Fruit fly (Drosophila melanogaster) whole organism, embryonic: ENCODE data around the gene Cdk5alpha.

Experiments
- BtbVII ChIP-seq: fragments of 200-800 bp; sonication (Bioruptor generic); optimal IDR thresholded peaks from 3 replicates; lab custom pipeline; 2017; ENCODE audit warnings: missing biosample characterization, mild to moderate bottlenecking, missing genetic modification characterization
- CG10274 ChIP-seq: fragments of 200-800 bp; sonication (Bioruptor generic); optimal IDR thresholded peaks from 3 replicates; lab custom pipeline; 2017; ENCODE audit warnings: missing biosample characterization, mild to moderate bottlenecking, missing genetic modification characterization
- CG10959 ChIP-seq: fragments of 200-800 bp; sonication (Bioruptor generic); IDR thresholded peaks from 2 replicates; pipeline ENCODE4 v1.3.6; 2022; ENCODE audit warnings: missing biosample characterization, missing genetic modification characterization
- CG11093 ChIP-seq: fragments of 200-800 bp; sonication (Bioruptor generic); IDR thresholded peaks from 3 replicates; pipeline ENCODE4 v1.3.6; 2022; ENCODE audit warnings: missing biosample characterization, missing genetic modification characterization
- CG11695 ChIP-seq: fragments of 200-800 bp; sonication (Bioruptor generic); IDR thresholded peaks from 3 replicates; pipeline ENCODE4 v1.3.6; 2022; ENCODE audit warnings: missing biosample characterization, missing genetic modification characterization
- CG12236 ChIP-seq: fragments of 200-800 bp; sonication (Bioruptor generic); optimal IDR thresholded peaks from 2 replicates; lab custom pipeline; 2016; ENCODE audit warnings: missing biosample characterization, missing genetic modification characterization
- CG14014 ChIP-seq: fragments of 200-800 bp; sonication (Bioruptor generic); IDR thresholded peaks from 2 replicates; pipeline ENCODE4 v1.3.6; 2022; ENCODE audit warnings: missing biosample characterization, missing genetic modification characterization
- CG14667 ChIP-seq: fragments of 200-800 bp; sonication (Bioruptor generic); IDR thresholded peaks from 2 replicates; pipeline ENCODE4 v1.3.6; 2022; ENCODE audit warnings: missing biosample characterization, missing genetic modification characterization
- CG15269 ChIP-seq: fragments of 200-800 bp; sonication (Bioruptor generic); optimal IDR thresholded peaks from 2 replicates; lab custom pipeline; 2018; ENCODE audit warnings: missing biosample characterization, mild to moderate bottlenecking, missing genetic modification characterization, moderate library complexity
- CG15479 ChIP-seq: fragments of 200-800 bp; sonication (Bioruptor generic); optimal IDR thresholded peaks from 3 replicates; lab custom pipeline; 2019; ENCODE audit warnings: missing biosample characterization, mild to moderate bottlenecking, missing genetic modification characterization, moderate library complexity
- CG17186 ChIP-seq: fragments of 200-800 bp; sonication (Bioruptor generic); optimal IDR thresholded peaks from 3 replicates; lab custom pipeline; 2017; ENCODE audit warnings: missing biosample characterization, missing genetic modification reagents, missing genetic modification characterization
- CG17361 ChIP-seq: fragments of 200-800 bp; sonication (Bioruptor generic); IDR thresholded peaks from 3 replicates; pipeline ENCODE4 v1.3.6; 2022; ENCODE audit warnings: missing biosample characterization, missing genetic modification characterization
- CG17912 ChIP-seq: fragments of 200-800 bp; sonication (Bioruptor generic); optimal IDR thresholded peaks from 2 replicates; lab custom pipeline; 2018; ENCODE audit warnings: missing biosample characterization, mild to moderate bottlenecking, missing genetic modification characterization
- CG18262 ChIP-seq: fragments of 200-800 bp; optimal IDR thresholded peaks from 3 replicates; lab custom pipeline; 2019; ENCODE audit warnings: missing biosample characterization, mild to moderate bottlenecking, missing genetic modification characterization, moderate library complexity
- CG2712 ChIP-seq: fragments of 200-800 bp; optimal IDR thresholded peaks from 3 replicates; lab custom pipeline; 2019; ENCODE audit warnings: missing biosample characterization, mild to moderate bottlenecking, missing genetic modification characterization, moderate library complexity
- CG32532 ChIP-seq: fragments of 200-800 bp; sonication (Bioruptor generic); IDR thresholded peaks from 2 replicates; pipeline ENCODE4 v1.3.6; 2022; ENCODE audit warnings: missing biosample characterization, missing genetic modification characterization
- CG34224 ChIP-seq: fragments of 200-800 bp; sonication (Bioruptor generic); IDR thresholded peaks from 3 replicates; pipeline ENCODE4 v1.3.6; 2022; ENCODE audit warnings: missing biosample characterization, missing genetic modification characterization; ENCODE audit not compliant: partially characterized antibody
- CG5245 ChIP-seq: fragments of 200-800 bp; sonication (Bioruptor generic); optimal IDR thresholded peaks from 3 replicates; lab custom pipeline; 2016; ENCODE audit warnings: missing biosample characterization, missing genetic modification characterization
- CG6791 ChIP-seq: fragments of 200-800 bp; sonication (Bioruptor generic); IDR thresholded peaks from 3 replicates; pipeline ENCODE4 v1.3.6; 2022; ENCODE audit warnings: missing biosample characterization, missing genetic modification characterization; ENCODE audit not compliant: partially characterized antibody
- CG6813 ChIP-seq: fragments of 200-800 bp; sonication (Bioruptor generic); optimal IDR thresholded peaks from 2 replicates; lab custom pipeline; 2017; ENCODE audit warnings: missing biosample characterization, missing genetic modification characterization, mild to moderate bottlenecking, moderate library complexity, missing genetic modification reagents
- CG7357 ChIP-seq: fragments of 200-800 bp; sonication (Bioruptor generic); IDR thresholded peaks from 3 replicates; pipeline ENCODE4 v1.3.6; 2022; ENCODE audit warnings: missing biosample characterization, missing genetic modification characterization
- CG8290 ChIP-seq, 3 experiments: fragments of 200-800 bp; sonication (Bioruptor generic); optimal IDR thresholded peaks; 2 replicates each; lab custom pipeline; 2016 to 2019; ENCODE audit warnings: missing biosample characterization in 3 of 3, missing genetic modification characterization in 3 of 3, mild to moderate bottlenecking in 2 of 3, moderate library complexity in 1 of 3
- Camta ChIP-seq: fragments of 200-800 bp; sonication (Bioruptor generic); optimal IDR thresholded peaks from 2 replicates; lab custom pipeline; 2016; ENCODE audit warnings: missing biosample characterization, missing genetic modification characterization
- CoRest ChIP-seq: fragments of 200-800 bp; sonication (Bioruptor generic); optimal IDR thresholded peaks from 3 replicates; lab custom pipeline; 2018; ENCODE audit warnings: missing biosample characterization, mild to moderate bottlenecking, missing genetic modification characterization, moderate library complexity
- Dek ChIP-seq: fragments of 200-800 bp; sonication (Bioruptor generic); optimal IDR thresholded peaks from 3 replicates; lab custom pipeline; 2019; ENCODE audit warnings: missing biosample characterization, mild to moderate bottlenecking, missing genetic modification characterization, moderate library complexity
- Dip3 ChIP-seq: fragments of 200-800 bp; sonication (Bioruptor generic); optimal IDR thresholded peaks from 3 replicates; lab custom pipeline; 2016; ENCODE audit warnings: missing biosample characterization, missing genetic modification characterization
- ERR ChIP-seq: fragments of 200-800 bp; sonication (Bioruptor generic); optimal IDR thresholded peaks from 2 replicates; lab custom pipeline; 2016; ENCODE audit warnings: missing biosample characterization, missing genetic modification characterization
- Elba2 ChIP-seq: fragments of 200-800 bp; sonication (Bioruptor generic); optimal IDR thresholded peaks from 3 replicates; lab custom pipeline; 2016; ENCODE audit warnings: missing biosample characterization, missing genetic modification characterization
- MBD-R2 ChIP-seq: fragments of 200-800 bp; sonication (Bioruptor generic); IDR thresholded peaks from 2 replicates; pipeline ENCODE4 v1.3.6; 2022; ENCODE audit warnings: missing biosample characterization, missing genetic modification characterization
- Max ChIP-seq: fragments of 200-800 bp; sonication (Bioruptor generic); optimal IDR thresholded peaks from 2 replicates; lab custom pipeline; 2016; ENCODE audit warnings: missing biosample characterization, mild to moderate bottlenecking, missing genetic modification characterization
- Opbp ChIP-seq: fragments of 200-800 bp; sonication (Bioruptor generic); IDR thresholded peaks from 3 replicates; pipeline ENCODE4 v1.3.6; 2022; ENCODE audit warnings: missing biosample characterization, missing genetic modification characterization; ENCODE audit not compliant: partially characterized antibody
- Ptx1 ChIP-seq: fragments of 200-800 bp; sonication (Bioruptor generic); IDR thresholded peaks from 2 replicates; pipeline ENCODE4 v1.3.6; 2022; ENCODE audit warnings: missing biosample characterization, missing genetic modification characterization
- Sox102F ChIP-seq: fragments of 200-800 bp; sonication (Bioruptor generic); optimal IDR thresholded peaks from 2 replicates; lab custom pipeline; 2018; ENCODE audit warnings: missing biosample characterization, mild to moderate bottlenecking, missing genetic modification characterization, moderate library complexity
- Sry-δ ChIP-seq: fragments of 200-800 bp; sonication (Bioruptor generic); optimal IDR thresholded peaks from 2 replicates; lab custom pipeline; 2016; ENCODE audit warnings: missing biosample characterization, missing genetic modification characterization
- Tbp ChIP-seq: fragments of >200 bp; optimal IDR thresholded peaks from 2 replicates; lab custom pipeline; 2018; ENCODE audit warnings: missing biosample characterization, missing genetic modification characterization
- ac ChIP-seq: fragments of 200-800 bp; sonication (Bioruptor generic); optimal IDR thresholded peaks from 3 replicates; lab custom pipeline; 2017; ENCODE audit warnings: missing biosample characterization, mild to moderate bottlenecking, missing genetic modification characterization
- bcd ChIP-seq: fragments of 200-800 bp; sonication (Bioruptor generic); optimal IDR thresholded peaks from 2 replicates; lab custom pipeline; 2017; ENCODE audit warnings: missing biosample characterization, mild to moderate bottlenecking, missing genetic modification characterization
- cato ChIP-seq: fragments of 200-800 bp; sonication (Bioruptor generic); optimal IDR thresholded peaks from 2 replicates; lab custom pipeline; 2016; ENCODE audit warnings: missing biosample characterization, missing genetic modification characterization, borderline replicate concordance
- dati ChIP-seq: fragments of 200-800 bp; sonication (Bioruptor generic); IDR thresholded peaks from 2 replicates; pipeline ENCODE4 v1.3.6; 2022; ENCODE audit warnings: missing biosample characterization, missing genetic modification characterization
- dmrt99B ChIP-seq: fragments of 200-800 bp; sonication (Bioruptor generic); optimal IDR thresholded peaks from 2 replicates; lab custom pipeline; 2018; ENCODE audit warnings: missing biosample characterization, mild to moderate bottlenecking, missing genetic modification characterization, moderate library complexity
- ewg ChIP-seq: fragments of 200-800 bp; sonication (Bioruptor generic); optimal IDR thresholded peaks from 3 replicates; lab custom pipeline; 2017; ENCODE audit warnings: mild to moderate bottlenecking, missing biosample characterization, missing genetic modification reagents, missing genetic modification characterization
- ken ChIP-seq: fragments of 200-800 bp; sonication (Bioruptor generic); IDR thresholded peaks from 3 replicates; pipeline ENCODE4 v1.3.6; 2022; ENCODE audit warnings: missing biosample characterization, missing genetic modification characterization
- lab ChIP-seq: fragments of 200-800 bp; sonication (Bioruptor generic); optimal IDR thresholded peaks from 3 replicates; lab custom pipeline; 2017; ENCODE audit warnings: missing biosample characterization, missing genetic modification characterization, mild to moderate bottlenecking, moderate library complexity, missing genetic modification reagents
- mld ChIP-seq: fragments of 200-800 bp; sonication (Bioruptor generic); IDR thresholded peaks from 3 replicates; pipeline ENCODE4 v1.3.6; 2022; ENCODE audit warnings: missing biosample characterization, missing genetic modification characterization; ENCODE audit not compliant: partially characterized antibody
- ro ChIP-seq: fragments of 200-800 bp; sonication (Bioruptor generic); IDR thresholded peaks from 2 replicates; pipeline ENCODE4 v1.3.6; 2022; ENCODE audit warnings: missing biosample characterization, missing genetic modification characterization
- schlank ChIP-seq: fragments of 200-800 bp; sonication (Bioruptor generic); optimal IDR thresholded peaks from 2 replicates; lab custom pipeline; 2018; ENCODE audit warnings: missing biosample characterization, mild to moderate bottlenecking, missing genetic modification characterization
- sens ChIP-seq: fragments of 200-800 bp; sonication (Bioruptor generic); peaks from one replicate; lab custom pipeline; 2016; ENCODE audit warnings: missing biosample characterization, missing genetic modification characterization
- wor ChIP-seq: fragments of 200-800 bp; sonication (Bioruptor generic); IDR thresholded peaks from 2 replicates; pipeline ENCODE4 v1.3.6; 2022; ENCODE audit warnings: missing biosample characterization, missing genetic modification characterization

Cdk5alpha gene

dm6 chr2L:10305538-10306147, 5.1 kb downstream of the Cdk5alpha start:
- TF ChIP-seq CG7357 (GFP tag; lab: Robert Waterston, UW) = no peak
- peak; percentile 42 for TF ChIP-seq sens (GFP tag; lab: Kevin White, UChicago)

- TF ChIP-seq cato (GFP tag; lab: Kevin White, UChicago) (no peak), CG10959 (GFP tag; lab: Robert Waterston, UW) (no peak), dmrt99B (no peak), bcd (GFP tag; lab: Kevin White, UChicago) (no peak), CG11093 (no peak), CG18262 (tag; lab: Kevin White, UChicago) (no peak), mld (no peak), CG15269 (tag; lab: Kevin White, UChicago) (peak; percentile 6), ken (0 out of 3 replicates have a peak, but pooled peaks have one; percentile 9), BtbVII (GFP tag; lab: Kevin White, UChicago) (no peak), CG12236 (GFP tag; lab: Kevin White, UChicago) (no peak), Max (GFP tag; lab: Kevin White, UChicago) (peak; percentile 51), CG17186 (GFP tag; lab: Kevin White, UChicago) (peak; percentile 7), Dip3 (no peak), Dek (tag; lab: Kevin White, UChicago) (peak; percentile 48), CG10274 (no peak), ac (GFP tag; lab: Kevin White, UChicago) (no peak), MBD-R2 (GFP tag; lab: Robert Waterston, UW) (peak; percentile 89), CG5245 (GFP tag; lab: Kevin White, UChicago) (no peak), ERR (no peak), CG11695 (GFP tag; lab: Robert Waterston, UW) (no peak), Sry-δ (GFP tag; lab: Kevin White, UChicago) (peak; percentile 47), ewg (GFP tag; lab: Kevin White, UChicago) (no peak), Ptx1 (0 out of 2 replicates have a peak, but pooled peaks have one; percentile 13), Opbp (no peak), CG17912 (GFP tag; lab: Kevin White, UChicago) (no peak), CG2712 (tag; lab: Kevin White, UChicago) (peak; percentile 8), CG14667 (GFP tag; lab: Robert Waterston, UW) (no peak), ro (no peak), Elba2 (GFP tag; lab: Kevin White, UChicago) (peak; percentile 64), lab (no peak), Tbp (no peak), CG32532 (GFP tag; lab: Robert Waterston, UW) (no peak), CG15479 (GFP tag; lab: Kevin White, UChicago) (no peak), CG34224 (GFP tag; lab: Robert Waterston, UW) (no peak), CG8290 (GFP tag; optimal IDR thresholded peaks at IDR 0.05; lab: Kevin White, UChicago) (peak; percentile 73), CG8290 (tag; optimal IDR thresholded peaks at IDR 0.05; lab: Kevin White, UChicago) (peak in 1 of 2 experiments; percentile 22), CG17361 (GFP tag; lab: Robert Waterston, UW) (0 out of 3 replicates have a peak, but pooled peaks have one; percentile 24), CoRest (tag; lab: Kevin White, UChicago) (peak; percentile 24), CG6791 (GFP tag; lab: Robert Waterston, UW) (0 out of 3 replicates have a peak, but pooled peaks have one; percentile 22), Camta (no peak), Sox102F (GFP tag; lab: Kevin White, UChicago) (no peak), schlank (no peak), CG6813 (GFP tag; lab: Kevin White, UChicago) (no peak), dati (GFP tag; lab: Robert Waterston, UW) (no peak), CG14014 (no peak), wor (GFP tag; lab: Robert Waterston, UW) (no peak)
Measured at dm6 chr2L:10303786-10304185, 7.0 kb downstream of the Cdk5alpha start, which contains the start of gene nmd. nmd (minus strand) TSS chr2L:10303947.
